Fruit fly (Drosophila melanogaster) whole organism, adult: Measurements from ENCODE around the gene Pdha.

Experiments
- CG14711 ChIP-seq: fragments of 200-800 bp; sonication (Bioruptor generic); optimal IDR thresholded peaks from 2 replicates; lab custom pipeline; 2018; ENCODE audit warnings: missing biosample characterization, mild to moderate bottlenecking, missing genetic modification characterization, moderate library complexity
- Hr96 ChIP-seq: fragments of 200-800 bp; sonication (Bioruptor generic); optimal IDR thresholded peaks from 2 replicates; lab custom pipeline; 2016; ENCODE audit warnings: missing biosample characterization, missing genetic modification characterization
- Mnt ChIP-seq: fragments of 200-800 bp; sonication (Bioruptor generic); optimal IDR thresholded peaks from 2 replicates; lab custom pipeline; 2016; ENCODE audit warnings: missing biosample characterization, mild to moderate bottlenecking, missing genetic modification characterization
- cnc ChIP-seq, 2 experiments: fragments of >200 bp; optimal IDR thresholded peaks; 2 replicates each; lab custom pipeline; 2017
- kay ChIP-seq: fragments of 200-800 bp; sonication (Bioruptor generic); peaks from one replicate; lab custom pipeline; 2016; ENCODE audit warnings: missing biosample characterization, missing genetic modification characterization, borderline replicate concordance
- ovo ChIP-seq: fragments of 200-800 bp; sonication (Bioruptor generic); optimal IDR thresholded peaks from 2 replicates; lab custom pipeline; 2016; ENCODE audit warnings: missing biosample characterization, missing genetic modification characterization
- toe ChIP-seq: fragments of 200-800 bp; sonication (Bioruptor generic); optimal IDR thresholded peaks from 2 replicates; lab custom pipeline; 2016; ENCODE audit warnings: missing biosample characterization, missing genetic modification characterization

DNA sequence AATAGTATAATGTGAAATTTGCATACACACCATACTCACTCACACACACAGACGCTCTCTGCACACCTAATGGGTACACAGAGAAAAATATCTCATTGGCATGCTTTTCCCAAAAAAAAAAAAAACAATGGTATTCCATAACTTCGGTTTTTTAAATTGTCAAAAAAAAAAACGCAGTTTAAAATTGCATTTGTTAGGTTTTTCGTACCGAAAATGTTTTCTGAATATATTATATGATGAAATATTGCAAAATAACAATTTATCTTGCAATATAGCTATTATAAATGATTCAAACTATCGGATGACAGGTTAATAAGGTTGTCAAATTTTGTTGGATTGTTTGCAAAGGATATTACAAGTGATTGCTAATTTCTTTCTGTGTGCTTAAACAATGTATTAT lies 2.3 kb upstream of the Pdha start:
- no peak for TF ChIP-seq Hr96
- TF ChIP-seq cnc (optimal IDR thresholded peaks at IDR 0.05; lab: Kevin White, UChicago): no peak
- no peak for TF ChIP-seq kay (GFP tag; lab: Kevin White, UChicago)
- no peak for TF ChIP-seq toe (GFP tag; lab: Kevin White, UChicago)
- no peak for TF ChIP-seq ovo (GFP tag; lab: Kevin White, UChicago)
- no peak for TF ChIP-seq Mnt (GFP tag; lab: Kevin White, UChicago)
- no peak for TF ChIP-seq CG14711 (tag; lab: Kevin White, UChicago)
